Fruit fly (Drosophila melanogaster) whole organism, embryonic: ENCODE data around the gene Tre1.

Source experiments
- Adf1 ChIP-seq: fragments of 200-800 bp; sonication (Bioruptor generic); IDR thresholded peaks from 2 replicates; pipeline ENCODE4 v1.3.6; 2022; ENCODE audit warnings: missing biosample characterization, missing genetic modification characterization
- B-H1 ChIP-seq: fragments of 200-800 bp; sonication (Bioruptor generic); IDR thresholded peaks from 3 replicates; pipeline ENCODE4 v1.3.6; 2022; ENCODE audit warnings: missing biosample characterization, missing genetic modification characterization
- B-H2 ChIP-seq: fragments of 200-800 bp; sonication (Bioruptor generic); optimal IDR thresholded peaks from 2 replicates; lab custom pipeline; 2018; ENCODE audit warnings: missing biosample characterization, mild to moderate bottlenecking, missing genetic modification characterization
- CG10147 ChIP-seq: fragments of 200-800 bp; sonication (Bioruptor generic); optimal IDR thresholded peaks from 2 replicates; lab custom pipeline; 2019; ENCODE audit warnings: missing biosample characterization, mild to moderate bottlenecking, missing genetic modification characterization, moderate library complexity
- CG17186 ChIP-seq: fragments of 200-800 bp; sonication (Bioruptor generic); optimal IDR thresholded peaks from 3 replicates; lab custom pipeline; 2017; ENCODE audit warnings: missing biosample characterization, missing genetic modification reagents, missing genetic modification characterization
- CG17328 ChIP-seq: fragments of 200-800 bp; sonication (Bioruptor generic); IDR thresholded peaks from 2 replicates; pipeline ENCODE4 v1.3.6; 2022; ENCODE audit warnings: missing biosample characterization, missing genetic modification characterization
- CG31388 ChIP-seq: fragments of 200-800 bp; sonication (Bioruptor generic); optimal IDR thresholded peaks from 2 replicates; lab custom pipeline; 2016; ENCODE audit warnings: missing biosample characterization, missing genetic modification characterization
- CG31441 ChIP-seq: fragments of 200-800 bp; sonication (Bioruptor generic); IDR thresholded peaks from 2 replicates; pipeline ENCODE4 v1.3.6; 2022; ENCODE audit warnings: missing biosample characterization, missing genetic modification characterization
- CG3847 ChIP-seq: fragments of 200-800 bp; sonication (Bioruptor generic); IDR thresholded peaks from 2 replicates; pipeline ENCODE4 v1.3.6; 2022; ENCODE audit warnings: missing biosample characterization, missing genetic modification characterization
- CG7271 ChIP-seq: fragments of 200-800 bp; sonication (Bioruptor generic); optimal IDR thresholded peaks from 2 replicates; lab custom pipeline; 2018; ENCODE audit warnings: missing biosample characterization, mild to moderate bottlenecking, missing genetic modification characterization, moderate library complexity
- CG7963 ChIP-seq: fragments of 200-800 bp; sonication (Bioruptor generic); IDR thresholded peaks from 3 replicates; pipeline ENCODE4 v1.3.6; 2022; ENCODE audit warnings: missing biosample characterization, missing genetic modification characterization; ENCODE audit not compliant: partially characterized antibody
- CG8290 ChIP-seq, 3 experiments: fragments of 200-800 bp; sonication (Bioruptor generic); optimal IDR thresholded peaks; 2 replicates each; lab custom pipeline; 2016 to 2019; ENCODE audit warnings: missing biosample characterization in 3 of 3, missing genetic modification characterization in 3 of 3, mild to moderate bottlenecking in 2 of 3, moderate library complexity in 1 of 3
- CG8388 ChIP-seq: fragments of 200-800 bp; sonication (Bioruptor generic); optimal IDR thresholded peaks from 2 replicates; lab custom pipeline; 2019; ENCODE audit warnings: missing biosample characterization, mild to moderate bottlenecking, missing genetic modification characterization, moderate library complexity
- CG9215 ChIP-seq: fragments of 200-800 bp; sonication (Bioruptor generic); IDR thresholded peaks from 2 replicates; pipeline ENCODE4 v1.3.6; 2022; ENCODE audit warnings: missing biosample characterization, missing genetic modification characterization
- CG9876 ChIP-seq: fragments of 200-800 bp; sonication (Bioruptor generic); optimal IDR thresholded peaks from 2 replicates; lab custom pipeline; 2016; ENCODE audit warnings: missing biosample characterization, missing genetic modification characterization
- Dad ChIP-seq: fragments of 200-800 bp; sonication (Bioruptor generic); optimal IDR thresholded peaks from 3 replicates; lab custom pipeline; 2016; ENCODE audit warnings: missing biosample characterization, missing genetic modification characterization
- Dll ChIP-seq: fragments of 200-800 bp; sonication (Bioruptor generic); IDR thresholded peaks from 4 replicates; pipeline ENCODE4 v1.3.6; 2022; ENCODE audit warnings: missing biosample characterization, missing genetic modification characterization; ENCODE audit not compliant: partially characterized antibody
- HmgZ ChIP-seq: fragments of 200-800 bp; sonication (Bioruptor generic); optimal IDR thresholded peaks from 2 replicates; lab custom pipeline; 2018; ENCODE audit warnings: missing biosample characterization, mild to moderate bottlenecking, missing genetic modification characterization
- MTF-1 ChIP-seq: fragments of 200-800 bp; sonication (Bioruptor generic); optimal IDR thresholded peaks from 2 replicates; lab custom pipeline; 2018; ENCODE audit warnings: missing biosample characterization, mild to moderate bottlenecking, missing genetic modification characterization, borderline replicate concordance
- Mad ChIP-seq: fragments of 200-800 bp; sonication (Bioruptor generic); optimal IDR thresholded peaks from 2 replicates; lab custom pipeline; 2016; ENCODE audit warnings: missing biosample characterization, missing genetic modification characterization
- Nf-YA ChIP-seq: fragments of 200-800 bp; sonication (Bioruptor generic); IDR thresholded peaks from 2 replicates; pipeline ENCODE4 v1.3.6; 2022; ENCODE audit warnings: missing biosample characterization, missing genetic modification characterization
- Opbp ChIP-seq: fragments of 200-800 bp; sonication (Bioruptor generic); IDR thresholded peaks from 3 replicates; pipeline ENCODE4 v1.3.6; 2022; ENCODE audit warnings: missing biosample characterization, missing genetic modification characterization; ENCODE audit not compliant: partially characterized antibody
- PHDP ChIP-seq: fragments of 200-800 bp; sonication (Bioruptor generic); optimal IDR thresholded peaks from 3 replicates; lab custom pipeline; 2018; ENCODE audit warnings: missing biosample characterization, mild to moderate bottlenecking, missing genetic modification characterization, moderate library complexity
- Scr ChIP-seq: fragments of 200-800 bp; sonication (Bioruptor generic); IDR thresholded peaks from 2 replicates; pipeline ENCODE4 v1.3.6; 2022; ENCODE audit warnings: missing biosample characterization, missing genetic modification characterization; ENCODE audit not compliant: partially characterized antibody
- Six4 ChIP-seq: fragments of 200-800 bp; sonication (Bioruptor generic); optimal IDR thresholded peaks from 2 replicates; lab custom pipeline; 2016; ENCODE audit warnings: missing biosample characterization, missing genetic modification characterization
- Taf1 ChIP-seq: fragments of 200-800 bp; sonication (Bioruptor generic); IDR thresholded peaks from 2 replicates; pipeline ENCODE4 v1.3.6; 2022; ENCODE audit warnings: missing biosample characterization, missing genetic modification characterization
- Trl ChIP-seq, 3 experiments: fragments of >200 bp in 2 of 3; fragments of 200-800 bp in 1 of 3; sonication (Bioruptor generic) in 1 of 3; optimal IDR thresholded peaks; 2 replicates in 1 of 3; 3 replicates in 2 of 3; lab custom pipeline; 2016 to 2017; ENCODE audit warnings: missing biosample characterization in 1 of 3, missing genetic modification characterization in 1 of 3
- Usf ChIP-seq: fragments of 200-800 bp; sonication (Bioruptor generic); optimal IDR thresholded peaks from 2 replicates; lab custom pipeline; 2017; ENCODE audit warnings: missing genotype, missing biosample characterization, missing genetic modification characterization
- Vsx1 ChIP-seq: fragments of 200-800 bp; sonication (Bioruptor generic); optimal IDR thresholded peaks from 2 replicates; lab custom pipeline; 2017; ENCODE audit warnings: missing biosample characterization, mild to moderate bottlenecking, missing genetic modification characterization, missing genetic modification reagents
- cad ChIP-seq: fragments of >200 bp; optimal IDR thresholded peaks from 2 replicates; lab custom pipeline; 2017; ENCODE audit warnings: missing biosample characterization, missing genetic modification characterization
- caup ChIP-seq: fragments of 200-800 bp; sonication (Bioruptor generic); optimal IDR thresholded peaks from 3 replicates; lab custom pipeline; 2017; ENCODE audit warnings: missing biosample characterization, mild to moderate bottlenecking, missing genetic modification characterization, moderate library complexity; ENCODE audit not compliant: severe bottlenecking
- crol ChIP-seq: fragments of 200-800 bp; sonication (Bioruptor generic); IDR thresholded peaks from 2 replicates; pipeline ENCODE4 v1.3.6; 2022; ENCODE audit warnings: missing biosample characterization, missing genetic modification characterization
- dmrt11E ChIP-seq: fragments of 200-800 bp; sonication (Bioruptor generic); optimal IDR thresholded peaks from 3 replicates; lab custom pipeline; 2018; ENCODE audit warnings: missing biosample characterization, mild to moderate bottlenecking, missing genetic modification characterization, moderate library complexity
- fd3F ChIP-seq: fragments of 200-800 bp; sonication (Bioruptor generic); optimal IDR thresholded peaks from 2 replicates; lab custom pipeline; 2018; ENCODE audit warnings: missing biosample characterization, mild to moderate bottlenecking, missing genetic modification characterization, moderate library complexity
- gt ChIP-seq: fragments of 200-800 bp; sonication (Bioruptor generic); IDR thresholded peaks from 2 replicates; pipeline ENCODE4 v1.3.6; 2022; ENCODE audit warnings: missing biosample characterization, missing genetic modification characterization
- kay ChIP-seq: fragments of 200-800 bp; sonication (Bioruptor generic); optimal IDR thresholded peaks from 2 replicates; lab custom pipeline; 2016; ENCODE audit warnings: missing biosample characterization, missing genetic modification characterization
- klu ChIP-seq: fragments of 200-800 bp; sonication (Bioruptor generic); IDR thresholded peaks from 2 replicates; pipeline ENCODE4 v1.3.6; 2022; ENCODE audit warnings: missing biosample characterization, missing genetic modification characterization
- mirr ChIP-seq: fragments of 200-800 bp; sonication (Bioruptor generic); optimal IDR thresholded peaks from 3 replicates; lab custom pipeline; 2018; ENCODE audit warnings: missing biosample characterization, mild to moderate bottlenecking, missing genetic modification characterization
- pan ChIP-seq, 4 experiments: fragments of >200 bp in 3 of 4; fragments of 200-800 bp in 1 of 4; sonication (Bioruptor generic) in 1 of 4; optimal IDR thresholded peaks in 3 of 4; IDR thresholded peaks in 1 of 4; 2 replicates each; pipeline versions ENCODE4 v1.3.6 to Lab custom; 2017 to 2022; ENCODE audit warnings: missing biosample characterization in 2 of 4, missing genetic modification characterization in 2 of 4, mixed read lengths in 1 of 4
- ranshi ChIP-seq: fragments of 200-800 bp; sonication (Bioruptor generic); IDR thresholded peaks from 2 replicates; pipeline ENCODE4 v1.3.6; 2022; ENCODE audit warnings: missing biosample characterization, missing genetic modification characterization
- ro ChIP-seq: fragments of 200-800 bp; sonication (Bioruptor generic); IDR thresholded peaks from 2 replicates; pipeline ENCODE4 v1.3.6; 2022; ENCODE audit warnings: missing biosample characterization, missing genetic modification characterization
- scrt ChIP-seq: fragments of 200-800 bp; sonication (Bioruptor generic); optimal IDR thresholded peaks from 2 replicates; lab custom pipeline; 2018; ENCODE audit warnings: missing biosample characterization, mild to moderate bottlenecking, missing genetic modification characterization, moderate library complexity
- sd ChIP-seq: fragments of 200-800 bp; sonication (Bioruptor generic); optimal IDR thresholded peaks from 3 replicates; lab custom pipeline; 2018; ENCODE audit warnings: missing biosample characterization, mild to moderate bottlenecking, missing genetic modification characterization, moderate library complexity
- sens ChIP-seq: fragments of 200-800 bp; sonication (Bioruptor generic); peaks from one replicate; lab custom pipeline; 2016; ENCODE audit warnings: missing biosample characterization, missing genetic modification characterization
- sens-2 ChIP-seq: fragments of 200-800 bp; sonication (Bioruptor generic); IDR thresholded peaks from 2 replicates; pipeline ENCODE4 v1.3.6; 2022; ENCODE audit warnings: missing biosample characterization, missing genetic modification characterization
- stwl ChIP-seq: fragments of 200-800 bp; sonication (Bioruptor generic); optimal IDR thresholded peaks from 3 replicates; lab custom pipeline; 2018; ENCODE audit warnings: missing biosample characterization, mild to moderate bottlenecking, missing genetic modification characterization, moderate library complexity
- tin ChIP-seq: fragments of 200-800 bp; sonication (Bioruptor generic); optimal IDR thresholded peaks from 3 replicates; lab custom pipeline; 2016; ENCODE audit warnings: missing biosample characterization, missing genetic modification characterization
- vnd ChIP-seq: fragments of 200-800 bp; sonication (Bioruptor generic); IDR thresholded peaks from 3 replicates; pipeline ENCODE4 v1.3.6; 2022; ENCODE audit warnings: missing biosample characterization, missing genetic modification characterization; ENCODE audit not compliant: partially characterized antibody
- yki ChIP-seq: fragments of >200 bp; optimal IDR thresholded peaks from 3 replicates; lab custom pipeline; 2018
- z ChIP-seq: fragments of 200-800 bp; sonication (Bioruptor generic); IDR thresholded peaks from 3 replicates; pipeline ENCODE4 v1.3.6; 2022; ENCODE audit warnings: missing biosample characterization, missing genetic modification characterization

Gene Tre1

DNA sequence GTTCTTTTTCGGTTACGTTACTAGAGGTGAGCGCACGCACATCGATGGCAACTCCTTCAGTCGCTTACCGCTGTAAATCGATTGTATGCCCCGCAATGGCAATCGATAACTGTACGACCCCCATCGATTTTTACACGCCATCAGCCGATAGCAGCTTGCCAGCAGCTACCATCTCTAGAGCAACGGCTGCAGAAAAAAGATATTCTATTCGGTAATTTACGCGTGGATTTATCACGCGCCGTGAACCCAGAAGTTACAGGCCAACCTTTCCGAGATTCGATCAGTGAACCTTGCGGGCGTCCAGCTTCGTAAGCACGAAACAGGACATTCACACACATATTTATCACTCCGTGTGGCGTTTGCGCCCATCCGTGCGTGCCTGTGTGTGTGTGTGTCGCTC is 13.9 kb downstream of the Tre1 start, which contains the start of the genes Sirt4 and CG4119 (continued):
- TF ChIP-seq sd (tag; lab: Kevin White, UChicago): peak; percentile 19
- TF ChIP-seq CG17186 (GFP tag; lab: Kevin White, UChicago): peak; percentile 57
- TF ChIP-seq stwl (tag; lab: Kevin White, UChicago): peak; percentile 66
- peak; percentile 45 for TF ChIP-seq B-H2
- no peak for TF ChIP-seq CG31388
- no peak for TF ChIP-seq z
- TF ChIP-seq cad (GFP tag; lab: Kevin White, UChicago): no peak
- no peak for TF ChIP-seq klu (GFP tag; lab: Robert Waterston, UW)
- TF ChIP-seq Dad (GFP tag; lab: Kevin White, UChicago): peak; percentile 32
- TF ChIP-seq fd3F (GFP tag; lab: Kevin White, UChicago): no peak
- TF ChIP-seq CG7963 (GFP tag; lab: Robert Waterston, UW): peak; percentile 98
- TF ChIP-seq crol (GFP tag; lab: Robert Waterston, UW): no peak
- no peak for TF ChIP-seq CG10147 (GFP tag; lab: Kevin White, UChicago)
- no peak for TF ChIP-seq Usf (GFP tag; lab: Kevin White, UChicago)
- TF ChIP-seq gt (GFP tag; lab: Robert Waterston, UW): no peak
- no peak for TF ChIP-seq Trl (optimal IDR thresholded peaks at IDR 0.05; lab: Kevin White, UChicago)
- no peak for TF ChIP-seq Trl (GFP tag; optimal IDR thresholded peaks at IDR 0.05; lab: Kevin White, UChicago)
- peak; percentile 10 for TF ChIP-seq caup
- peak; percentile 93 for TF ChIP-seq Scr (GFP tag; lab: Robert Waterston, UW)
- TF ChIP-seq Nf-YA (GFP tag; lab: Robert Waterston, UW): no peak
- TF ChIP-seq sens-2 (GFP tag; lab: Robert Waterston, UW): no peak
- no peak for TF ChIP-seq dmrt11E (tag; lab: Kevin White, UChicago)
- TF ChIP-seq CG3847 (GFP tag; lab: Robert Waterston, UW): peak; percentile 48
- TF ChIP-seq HmgZ (tag; lab: Kevin White, UChicago): peak; percentile 41
- no peak for TF ChIP-seq pan (optimal IDR thresholded peaks at IDR 0.05; lab: Kevin White, UChicago)
- TF ChIP-seq pan (GFP tag; optimal IDR thresholded peaks at IDR 0.05 in 1 of 2, IDR thresholded peaks at IDR 0.05 in 1 of 2): no peak
- TF ChIP-seq CG8290 (GFP tag; optimal IDR thresholded peaks at IDR 0.05; lab: Kevin White, UChicago): peak; percentile 16
- peak in 1 of 2 experiments; percentile 78 for TF ChIP-seq CG8290 (tag; optimal IDR thresholded peaks at IDR 0.05; lab: Kevin White, UChicago)
- no peak for TF ChIP-seq CG9876 (GFP tag; lab: Kevin White, UChicago)
- TF ChIP-seq tin: peak; percentile 21
- peak; percentile 3 for TF ChIP-seq CG8388 (GFP tag; lab: Kevin White, UChicago)
- TF ChIP-seq MTF-1 (GFP tag; lab: Kevin White, UChicago): no peak
- TF ChIP-seq Vsx1 (GFP tag; lab: Kevin White, UChicago): no peak
- no peak for TF ChIP-seq CG7271 (tag; lab: Kevin White, UChicago)
- TF ChIP-seq Taf1 (GFP tag; lab: Robert Waterston, UW): 0 out of 2 replicates have a peak, but pooled peaks have one; percentile 16
- TF ChIP-seq CG17328 (GFP tag; lab: Robert Waterston, UW): no peak
- peak; percentile 10 for TF ChIP-seq PHDP (tag; lab: Kevin White, UChicago)
- TF ChIP-seq ranshi (GFP tag; lab: Robert Waterston, UW): no peak
- TF ChIP-seq Adf1 (GFP tag; lab: Robert Waterston, UW): peak; percentile 72
- TF ChIP-seq CG9215 (GFP tag; lab: Robert Waterston, UW): no peak
- no peak for TF ChIP-seq scrt
- TF ChIP-seq ro (GFP tag; lab: Robert Waterston, UW): no peak
- peak; percentile 97 for TF ChIP-seq Opbp (GFP tag; lab: Robert Waterston, UW)
- no peak for TF ChIP-seq yki (lab: Kevin White, UChicago)
- peak; percentile 94 for TF ChIP-seq vnd (GFP tag; lab: Robert Waterston, UW)
- TF ChIP-seq Dll (GFP tag; lab: Robert Waterston, UW): peak; percentile 90
- no peak for TF ChIP-seq B-H1 (GFP tag; lab: Robert Waterston, UW)
- no peak for TF ChIP-seq Six4 (GFP tag; lab: Kevin White, UChicago)
- peak; percentile 15 for TF ChIP-seq Mad (GFP tag; lab: Kevin White, UChicago)
- no peak for TF ChIP-seq CG31441 (GFP tag; lab: Robert Waterston, UW)
- TF ChIP-seq kay (GFP tag; lab: Kevin White, UChicago): no peak
- TF ChIP-seq sens (GFP tag; lab: Kevin White, UChicago): no peak
- TF ChIP-seq mirr (GFP tag; lab: Kevin White, UChicago): peak; percentile 19
